Worm (Caenorhabditis elegans): ENCODE data around the gene cyc-2.2.

Gene cyc-2.2

ce11 chrV:12579299-12579698 is 32.7 kb downstream of the cyc-2.2 start, which contains the start of gene E02A10.3:
TSS of gene E02A10.3 (plus strand) at chrV:12579599.
- TF ChIP-seq ztf-1 (GFP tag; conservative IDR thresholded peaks at IDR 0.05) (no peak), sma-9 (GFP tag; optimal IDR thresholded peaks at IDR 0.05) (no peak), sma-9 (tag; optimal IDR thresholded peaks at IDR 0.05) (no peak), zag-1 (tag; optimal IDR thresholded peaks at IDR 0.05) (no peak), aly-2 (tag; optimal IDR thresholded peaks at IDR 0.05) (no peak), nhr-237 (tag; optimal IDR thresholded peaks at IDR 0.05) (no peak), ama-1 (optimal IDR thresholded peaks at IDR 0.05) (no peak), ztf-4 (tag; optimal IDR thresholded peaks at IDR 0.05) (no peak), skn-1 (tag; optimal IDR thresholded peaks at IDR 0.05) (no peak), ztf-11 (tag; optimal IDR thresholded peaks at IDR 0.05) (no peak), lin-39 (tag; optimal IDR thresholded peaks at IDR 0.05) (no peak), unc-55 (GFP tag; optimal IDR thresholded peaks at IDR 0.05) (no peak), snpc-4 (tag; optimal IDR thresholded peaks at IDR 0.05) (no peak), nhr-25 (tag; optimal IDR thresholded peaks at IDR 0.05) (no peak), dmd-4 (tag; optimal IDR thresholded peaks at IDR 0.05) (no peak)

- TF ChIP-seq nhr-77 (tag; optimal IDR thresholded peaks at IDR 0.05) = no peak
- TF ChIP-seq mbf-1 (tag; optimal IDR thresholded peaks at IDR 0.05) = no peak
- TF ChIP-seq nhr-10 (tag; optimal IDR thresholded peaks at IDR 0.05) = no peak
- no peak for TF ChIP-seq nhr-6 (tag; optimal IDR thresholded peaks at IDR 0.05)
- TF ChIP-seq R02D3.7 (tag; optimal IDR thresholded peaks at IDR 0.05) = no peak
- TF ChIP-seq lin-39 (tag; optimal IDR thresholded peaks at IDR 0.05) = no peak
- no peak for TF ChIP-seq lsy-2 (tag; optimal IDR thresholded peaks at IDR 0.05)
- no peak for TF ChIP-seq unc-39 (tag; optimal IDR thresholded peaks at IDR 0.05)
- no peak for TF ChIP-seq ztf-11 (tag; optimal IDR thresholded peaks at IDR 0.05)
- TF ChIP-seq lin-13 (GFP tag; optimal IDR thresholded peaks at IDR 0.05) = no peak
Observed at ce11 chrV:12576495-12576947, 35.5 kb downstream of the cyc-2.2 start, which contains the start of gene grl-23. TSS of gene grl-23 (minus strand) at chrV:12576897.

- no peak for TF ChIP-seq mab-5 (tag; optimal IDR thresholded peaks at IDR 0.05)
- no peak for TF ChIP-seq nhr-10 (tag; optimal IDR thresholded peaks at IDR 0.05)
- TF ChIP-seq nhr-129 (tag; optimal IDR thresholded peaks at IDR 0.05) = no peak
- no peak for TF ChIP-seq zag-1 (tag; optimal IDR thresholded peaks at IDR 0.05)
- TF ChIP-seq fos-1 (tag; optimal IDR thresholded peaks at IDR 0.05) = no peak
- TF ChIP-seq egl-27 (tag; optimal IDR thresholded peaks at IDR 0.05) = no peak
- no peak for TF ChIP-seq ceh-82 (tag; optimal IDR thresholded peaks at IDR 0.05)
- no peak for TF ChIP-seq nhr-11 (tag; optimal IDR thresholded peaks at IDR 0.05)
- TF ChIP-seq unc-55 (GFP tag; optimal IDR thresholded peaks at IDR 0.05) = no peak
- TF ChIP-seq elt-3 (tag; optimal IDR thresholded peaks at IDR 0.05) = no peak
- no peak for TF ChIP-seq alr-1 (tag; optimal IDR thresholded peaks at IDR 0.05)
- TF ChIP-seq sma-9 (GFP tag; optimal IDR thresholded peaks at IDR 0.05) = no peak
- no peak for TF ChIP-seq sma-9 (tag; optimal IDR thresholded peaks at IDR 0.05)
- TF ChIP-seq sma-3 (GFP tag; optimal IDR thresholded peaks at IDR 0.05) = no peak
- TF ChIP-seq gmeb-1 (tag; optimal IDR thresholded peaks at IDR 0.05) = no peak
- no peak for TF ChIP-seq ztf-4 (tag; optimal IDR thresholded peaks at IDR 0.05)
- TF ChIP-seq sem-4 (tag; optimal IDR thresholded peaks at IDR 0.05) = no peak
- no peak for TF ChIP-seq ama-1 (optimal IDR thresholded peaks at IDR 0.05)
Observed at ce11 chrV:12575846-12576245, 36.2 kb downstream of the cyc-2.2 start.

ce11 chrV:12570271-12570670 is 41.7 kb downstream of the cyc-2.2 start:
- no peak for TF ChIP-seq snpc-4 (tag; optimal IDR thresholded peaks at IDR 0.05)
- TF ChIP-seq mbf-1 (tag; optimal IDR thresholded peaks at IDR 0.05) = no peak
- no peak for TF ChIP-seq elt-3 (tag; optimal IDR thresholded peaks at IDR 0.05)
- no peak for TF ChIP-seq F13H6.1 (tag; optimal IDR thresholded peaks at IDR 0.05)
- no peak for TF ChIP-seq skn-1 (tag; optimal IDR thresholded peaks at IDR 0.05)
- TF ChIP-seq elt-1 (tag; optimal IDR thresholded peaks at IDR 0.05) = no peak
- TF ChIP-seq nhr-25 (tag; optimal IDR thresholded peaks at IDR 0.05) = no peak

ce11 chrV:12567850-12568249 is 44.2 kb downstream of the cyc-2.2 start, which contains the start of gene E02A10.4:
TSS of gene E02A10.4 (minus strand) at chrV:12567950.
- TF ChIP-seq gmeb-1 (tag; optimal IDR thresholded peaks at IDR 0.05) = no peak
- no peak for TF ChIP-seq ceh-16 (tag; optimal IDR thresholded peaks at IDR 0.05)
- TF ChIP-seq unc-62 (GFP tag; optimal IDR thresholded peaks at IDR 0.05) = no peak
- no peak for TF ChIP-seq Y55F3AM.14 (GFP tag; optimal IDR thresholded peaks at IDR 0.05)
- no peak for TF ChIP-seq dmd-4 (tag; optimal IDR thresholded peaks at IDR 0.05)
- TF ChIP-seq ZK546.5 (tag; optimal IDR thresholded peaks at IDR 0.05) = no peak
- no peak for TF ChIP-seq blmp-1 (tag; optimal IDR thresholded peaks at IDR 0.05; ENCODE audit: insufficient read depth)
- TF ChIP-seq nhr-11 (tag; optimal IDR thresholded peaks at IDR 0.05) = no peak
- TF ChIP-seq sma-9 (GFP tag; optimal IDR thresholded peaks at IDR 0.05) = no peak
- no peak for TF ChIP-seq sma-9 (tag; optimal IDR thresholded peaks at IDR 0.05)
- TF ChIP-seq ztf-11 (tag; optimal IDR thresholded peaks at IDR 0.05) = no peak
- TF ChIP-seq elt-3 (tag; optimal IDR thresholded peaks at IDR 0.05) = no peak
- TF ChIP-seq elt-1 (tag; optimal IDR thresholded peaks at IDR 0.05) = no peak
- no peak for TF ChIP-seq mdl-1 (tag; optimal IDR thresholded peaks at IDR 0.05)
- TF ChIP-seq fos-1 (tag; optimal IDR thresholded peaks at IDR 0.05) = no peak

All from whole organism, L2 larva.